Fruit fly (Drosophila melanogaster) whole organism, embryonic: Measurements from ENCODE around the gene CG3277.

Experiments
- CG11085 ChIP-seq: fragments of 200-800 bp; sonication (Bioruptor generic); IDR thresholded peaks from 2 replicates; pipeline ENCODE4 v1.3.6; 2022; ENCODE audit warnings: missing biosample characterization, missing genetic modification characterization
- CG12236 ChIP-seq: fragments of 200-800 bp; sonication (Bioruptor generic); optimal IDR thresholded peaks from 2 replicates; lab custom pipeline; 2016; ENCODE audit warnings: missing biosample characterization, missing genetic modification characterization
- CG9876 ChIP-seq: fragments of 200-800 bp; sonication (Bioruptor generic); optimal IDR thresholded peaks from 2 replicates; lab custom pipeline; 2016; ENCODE audit warnings: missing biosample characterization, missing genetic modification characterization
- Hand ChIP-seq: fragments of 200-800 bp; sonication (Bioruptor generic); optimal IDR thresholded peaks from 2 replicates; lab custom pipeline; 2017; ENCODE audit warnings: mild to moderate bottlenecking, missing biosample characterization, missing genetic modification reagents, missing genetic modification characterization
- jing ChIP-seq: fragments of 200-800 bp; sonication (Bioruptor generic); optimal IDR thresholded peaks from 2 replicates; lab custom pipeline; 2018; ENCODE audit warnings: missing biosample characterization, mild to moderate bottlenecking, missing genetic modification characterization

- TF ChIP-seq CG11085 (no peak), jing (no peak), CG12236 (GFP tag; lab: Kevin White, UChicago) (no peak), CG9876 (GFP tag; lab: Kevin White, UChicago) (no peak), Hand (GFP tag; lab: Kevin White, UChicago) (no peak)
Observed at dm6 chr2L:3353791-3354190, 49.9 kb downstream of the CG3277 start.
